Worm (Caenorhabditis elegans) whole organism, L1 larva: ENCODE results near the gene F31E8.5.

Experiments
- elt-2 ChIP-seq: sonication (generic microtip); optimal IDR thresholded peaks from 2 replicates; lab custom pipeline; 2016; ENCODE audit warnings: missing genetic modification characterization, mild to moderate bottlenecking, inconsistent platforms, missing compliant biosample characterization, missing genetic modification reagents
- elt-3 ChIP-seq, 6 experiments: fragments of 150-350 bp in 1 of 6; sonication (generic microtip); optimal IDR thresholded peaks; 2 replicates each; lab custom pipeline; 2017 to 2018; ENCODE audit warnings: missing biosample characterization in 6 of 6, missing genetic modification characterization in 6 of 6, inconsistent platforms in 1 of 6
- nhr-11 ChIP-seq: fragments of 150-350 bp; optimal IDR thresholded peaks from 2 replicates; lab custom pipeline; 2014; ENCODE audit warnings: missing biosample characterization, missing genetic modification characterization
- pqm-1 ChIP-seq: sonication (generic microtip); optimal IDR thresholded peaks from 3 replicates; lab custom pipeline; 2017; ENCODE audit warnings: missing biosample characterization, missing genetic modification characterization
- swsn-7 ChIP-seq: sonication (generic microtip); optimal IDR thresholded peaks from 2 replicates; lab custom pipeline; 2016; ENCODE audit warnings: missing genetic modification characterization, missing compliant biosample characterization
- zag-1 ChIP-seq: fragments of 150-350 bp; optimal IDR thresholded peaks from 2 replicates; lab custom pipeline; 2014; ENCODE audit warnings: missing biosample characterization, missing genetic modification characterization

DNA sequence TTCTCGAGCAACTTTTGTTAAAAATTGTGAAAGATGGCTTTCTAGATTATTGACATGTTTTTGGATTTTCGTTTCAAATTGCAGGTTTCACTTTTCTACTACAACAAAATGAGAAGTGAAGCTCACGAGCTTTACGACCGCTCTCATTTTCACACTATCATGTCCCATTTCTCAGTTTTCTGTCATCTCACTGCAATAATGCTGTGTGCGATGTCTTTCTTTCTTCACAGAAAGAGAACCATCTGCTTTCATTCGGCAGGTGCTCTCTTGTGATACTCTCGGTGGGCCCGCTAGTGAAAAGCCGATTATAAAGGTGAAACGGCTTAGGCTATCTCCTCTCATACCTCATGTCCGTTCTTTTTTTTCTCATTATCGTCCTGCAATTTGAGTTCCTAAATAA lies 36.1 kb upstream of the F31E8.5 start:
- TF ChIP-seq elt-2 (tag; lab: Kevin White, UChicago) (no peak), pqm-1 (tag; lab: Kevin White, UChicago) (no peak), elt-3 (tag; optimal IDR thresholded peaks at IDR 0.05; lab: Kevin White, UChicago) (no peak), zag-1 (tag; lab: Kevin White, UChicago) (no peak), nhr-11 (tag; lab: Kevin White, UChicago) (no peak), swsn-7 (tag; lab: Kevin White, UChicago) (no peak)
